Fruit fly (Drosophila melanogaster): ENCODE data around the gene CG15386.

The CG15386 gene

dm6 chr2L:2228179-2228849 lies 11.3 kb upstream of the CG15386 start (continued):
- TF ChIP-seq Meics (GFP tag; optimal IDR thresholded peaks at IDR 0.05): no peak
- TF ChIP-seq CG9817 (tag; optimal IDR thresholded peaks at IDR 0.05): no peak
- no peak for TF ChIP-seq B-H1 (GFP tag; IDR thresholded peaks at IDR 0.05)
- no peak for TF ChIP-seq CG2129 (GFP tag; IDR thresholded peaks at IDR 0.05; ENCODE audit: partially characterized antibody)
- no peak for TF ChIP-seq danr (GFP tag; IDR thresholded peaks at IDR 0.05)
- TF ChIP-seq trh (GFP tag; optimal IDR thresholded peaks at IDR 0.05): no peak
- no peak for TF ChIP-seq Kr (GFP tag; optimal IDR thresholded peaks at IDR 0.05)
- TF ChIP-seq ftz-f1 (GFP tag; optimal IDR thresholded peaks at IDR 0.05): no peak
- TF ChIP-seq CG9215 (GFP tag; IDR thresholded peaks at IDR 0.05): no peak
- TF ChIP-seq CG12769 (tag; optimal IDR thresholded peaks at IDR 0.05): no peak
- no peak for TF ChIP-seq eve (GFP tag; optimal IDR thresholded peaks at IDR 0.05)
- TF ChIP-seq lab (GFP tag; optimal IDR thresholded peaks at IDR 0.05): peak; percentile 29
- TF ChIP-seq CG11093 (GFP tag; IDR thresholded peaks at IDR 0.05): no peak
- TF ChIP-seq CG43689 (GFP tag; IDR thresholded peaks at IDR 0.05): no peak
- TF ChIP-seq CG14050 (GFP tag; IDR thresholded peaks at IDR 0.05): no peak
- TF ChIP-seq Doc3 (GFP tag; IDR thresholded peaks at IDR 0.05; ENCODE audit: partially characterized antibody): no peak
- TF ChIP-seq Hr39 (optimal IDR thresholded peaks at IDR 0.05): no peak
- no peak for TF ChIP-seq pros (GFP tag; optimal IDR thresholded peaks at IDR 0.05)
- TF ChIP-seq CG14014 (GFP tag; IDR thresholded peaks at IDR 0.05): no peak
- no peak for TF ChIP-seq CG2116 (GFP tag; optimal IDR thresholded peaks at IDR 0.05)
- no peak for TF ChIP-seq nom (GFP tag; optimal IDR thresholded peaks at IDR 0.05)
- no peak for TF ChIP-seq CG34224 (GFP tag; IDR thresholded peaks at IDR 0.05; ENCODE audit: partially characterized antibody)
- TF ChIP-seq CG15269 (tag; optimal IDR thresholded peaks at IDR 0.05): no peak
- TF ChIP-seq MBD-R2 (GFP tag; IDR thresholded peaks at IDR 0.05): no peak
- TF ChIP-seq crol (GFP tag; IDR thresholded peaks at IDR 0.05): peak; percentile 87
- no peak for TF ChIP-seq wek (GFP tag; optimal IDR thresholded peaks at IDR 0.05)
- TF ChIP-seq tio (GFP tag; optimal IDR thresholded peaks at IDR 0.05): no peak
- no peak for TF ChIP-seq CG12659 (GFP tag; optimal IDR thresholded peaks at IDR 0.05)
- peak; percentile 30 for TF ChIP-seq CG15479 (GFP tag; optimal IDR thresholded peaks at IDR 0.05)
- TF ChIP-seq CG7745 (tag; optimal IDR thresholded peaks at IDR 0.05): no peak
- TF ChIP-seq CG18599 (GFP tag; optimal IDR thresholded peaks at IDR 0.05): no peak
- TF ChIP-seq br (optimal IDR thresholded peaks at IDR 0.05): no peak
- TF ChIP-seq ash1 (GFP tag; optimal IDR thresholded peaks at IDR 0.05): no peak
- no peak for TF ChIP-seq en (GFP tag; optimal IDR thresholded peaks at IDR 0.05)
- TF ChIP-seq Rfx (GFP tag; IDR thresholded peaks at IDR 0.05): no peak
- no peak for TF ChIP-seq cad (GFP tag; optimal IDR thresholded peaks at IDR 0.05)
- TF ChIP-seq onecut (GFP tag; IDR thresholded peaks at IDR 0.05): no peak
- no peak for TF ChIP-seq jumu (GFP tag; optimal IDR thresholded peaks at IDR 0.05)
- TF ChIP-seq slou (GFP tag; optimal IDR thresholded peaks at IDR 0.05): no peak
- TF ChIP-seq CG6791 (GFP tag; IDR thresholded peaks at IDR 0.05; ENCODE audit: partially characterized antibody): no peak
- TF ChIP-seq PHDP (tag; optimal IDR thresholded peaks at IDR 0.05): no peak
- TF ChIP-seq Dad (GFP tag; optimal IDR thresholded peaks at IDR 0.05): no peak
- TF ChIP-seq Awh (GFP tag; IDR thresholded peaks at IDR 0.05): no peak
- no peak for TF ChIP-seq wdn (GFP tag; IDR thresholded peaks at IDR 0.05)
- TF ChIP-seq CG16779 (GFP tag; IDR thresholded peaks at IDR 0.05): no peak
- TF ChIP-seq slbo (GFP tag; IDR thresholded peaks at IDR 0.05): no peak
- no peak for TF ChIP-seq CG13624 (GFP tag; optimal IDR thresholded peaks at IDR 0.05)
- no peak for TF ChIP-seq CG4328 (GFP tag; optimal IDR thresholded peaks at IDR 0.05)
- no peak for TF ChIP-seq CG6175 (GFP tag; IDR thresholded peaks at IDR 0.05)
- no peak for TF ChIP-seq CG5180 (GFP tag; optimal IDR thresholded peaks at IDR 0.05)
- TF ChIP-seq mirr (GFP tag; optimal IDR thresholded peaks at IDR 0.05): peak; percentile 57

All from whole organism, embryonic.